Fruit fly (Drosophila melanogaster) whole organism: ENCODE data around the gene Patr-1.

Source experiments
- CG8478 ChIP-seq: fragments of >200 bp; optimal IDR thresholded peaks from 2 replicates; lab custom pipeline; 2018; ENCODE audit warnings: inconsistent platforms
- Dll ChIP-seq: fragments of >200 bp; optimal IDR thresholded peaks from 2 replicates; lab custom pipeline; 2017
- EcR ChIP-seq, 2 experiments: fragments of >200 bp; optimal IDR thresholded peaks; 2 replicates each; lab custom pipeline; 2017; ENCODE audit warnings: missing biosample characterization in 2 of 2, missing genetic modification characterization in 2 of 2, missing genetic modification reagents in 2 of 2
- pan ChIP-seq: fragments of >200 bp; optimal IDR thresholded peaks from 2 replicates; lab custom pipeline; 2017
- psq ChIP-seq: fragments of >200 bp; optimal IDR thresholded peaks from 2 replicates; lab custom pipeline; 2017
- usp ChIP-seq: fragments of >200 bp; optimal IDR thresholded peaks from 2 replicates; lab custom pipeline; 2017; ENCODE audit warnings: missing biosample characterization, missing genetic modification characterization, mixed read lengths

dm6 chr3R:17008018-17008674, 35.2 kb upstream of the Patr-1 start, which contains the start of gene CG8907:
- no peak for TF ChIP-seq EcR (GFP tag; optimal IDR thresholded peaks at IDR 0.05; lab: Kevin White, UChicago)
- no peak for TF ChIP-seq pan
- no peak for TF ChIP-seq Dll
- no peak for TF ChIP-seq usp (GFP tag; lab: Kevin White, UChicago)
- TF ChIP-seq CG8478 (lab: Kevin White, UChicago) = no peak
- TF ChIP-seq psq = no peak
